Fruit fly (Drosophila melanogaster): ENCODE data around the gene CG7886.
A peak's percentile ranks its signal among the peaks of the same experiment; 100 is the strongest.

Gene CG7886

DNA sequence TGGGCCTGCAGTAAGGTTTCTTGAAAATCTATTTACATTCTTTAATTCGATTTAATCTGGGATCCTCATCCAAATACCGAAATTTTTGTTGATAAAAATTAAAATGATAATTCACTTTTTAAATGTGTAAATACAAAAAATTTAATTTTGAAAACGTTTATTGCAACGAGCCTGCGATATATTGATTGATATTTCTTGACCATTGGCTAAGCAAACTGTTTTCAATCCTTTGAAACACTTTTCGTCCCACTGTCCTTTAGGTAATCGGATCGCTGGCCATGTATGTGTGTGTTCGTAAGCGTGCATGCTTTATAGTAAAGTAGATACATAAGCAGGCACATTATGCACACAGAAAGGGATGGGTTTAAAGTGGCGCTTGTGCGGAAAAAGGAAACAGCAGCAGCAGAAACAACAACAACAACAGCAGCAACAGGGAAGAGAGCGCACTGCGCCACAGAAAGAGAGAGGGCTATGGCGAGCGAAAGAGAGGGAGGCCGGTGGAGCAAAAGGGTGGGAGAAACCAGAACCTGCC lies 18.2 kb downstream of the CG7886 start (continued):
- no peak for TF ChIP-seq E2f1 (GFP tag; IDR thresholded peaks at IDR 0.05)
- TF ChIP-seq Fer3 (tag; optimal IDR thresholded peaks at IDR 0.05): no peak
- TF ChIP-seq Eip74EF (GFP tag; optimal IDR thresholded peaks at IDR 0.05): no peak
- TF ChIP-seq unc-4 (GFP tag; IDR thresholded peaks at IDR 0.05; ENCODE audit: partially characterized antibody): no peak
- no peak for TF ChIP-seq dan (GFP tag; IDR thresholded peaks at IDR 0.05)
- TF ChIP-seq pzg (GFP tag; optimal IDR thresholded peaks at IDR 0.05): no peak
- TF ChIP-seq Sry-δ (GFP tag; optimal IDR thresholded peaks at IDR 0.05): no peak
- no peak for TF ChIP-seq CG17612 (GFP tag; IDR thresholded peaks at IDR 0.05)
- peak; percentile 70 for TF ChIP-seq CG7839 (tag; optimal IDR thresholded peaks at IDR 0.05)
- no peak for TF ChIP-seq CG3726 (GFP tag; IDR thresholded peaks at IDR 0.05)
- no peak for TF ChIP-seq crp (GFP tag; optimal IDR thresholded peaks at IDR 0.05)
- peak; percentile 57 for TF ChIP-seq Hsf (GFP tag; optimal IDR thresholded peaks at IDR 0.05)
- TF ChIP-seq dimm (GFP tag; IDR thresholded peaks at IDR 0.05): no peak
- no peak for TF ChIP-seq CG4730 (GFP tag; IDR thresholded peaks at IDR 0.05)
- no peak for TF ChIP-seq CG6272 (GFP tag; IDR thresholded peaks at IDR 0.05)
- peak; percentile 54 to 69 for TF ChIP-seq Pdp1 (GFP tag; optimal IDR thresholded peaks at IDR 0.05)
- TF ChIP-seq Dip3 (GFP tag; optimal IDR thresholded peaks at IDR 0.05): no peak
- no peak for TF ChIP-seq disco-r (GFP tag; optimal IDR thresholded peaks at IDR 0.05)
- TF ChIP-seq lov (optimal IDR thresholded peaks at IDR 0.05): no peak
- TF ChIP-seq lov (GFP tag; IDR thresholded peaks at IDR 0.05): no peak
- no peak for TF ChIP-seq CG5245 (GFP tag; optimal IDR thresholded peaks at IDR 0.05)
- no peak for TF ChIP-seq sob (GFP tag; IDR thresholded peaks at IDR 0.05)
- no peak for TF ChIP-seq CG6765 (GFP tag; optimal IDR thresholded peaks at IDR 0.05)
- TF ChIP-seq onecut (GFP tag; IDR thresholded peaks at IDR 0.05): no peak
- no peak for TF ChIP-seq CG7745 (tag; optimal IDR thresholded peaks at IDR 0.05)
- TF ChIP-seq CG6791 (GFP tag; IDR thresholded peaks at IDR 0.05; ENCODE audit: partially characterized antibody): no peak
- peak; percentile 73 for TF ChIP-seq row (GFP tag; IDR thresholded peaks at IDR 0.05)
- no peak for TF ChIP-seq hth (optimal IDR thresholded peaks at IDR 0.05)
- TF ChIP-seq CG13123 (GFP tag; optimal IDR thresholded peaks at IDR 0.05): no peak
- TF ChIP-seq ato (GFP tag; IDR thresholded peaks at IDR 0.05; ENCODE audit: partially characterized antibody): no peak
- TF ChIP-seq scrt (GFP tag; optimal IDR thresholded peaks at IDR 0.05): peak; percentile 10
- TF ChIP-seq NfI (GFP tag; optimal IDR thresholded peaks at IDR 0.05): no peak
- TF ChIP-seq nerfin-1 (tag; optimal IDR thresholded peaks at IDR 0.05): no peak
- TF ChIP-seq CG8359 (GFP tag; optimal IDR thresholded peaks at IDR 0.05; ENCODE audit: borderline replicate concordance): no peak
- peak; percentile 59; the same call in 1 of the 2 replicates for TF ChIP-seq vvl (GFP tag; IDR thresholded peaks at IDR 0.05)
- TF ChIP-seq slp2 (GFP tag; optimal IDR thresholded peaks at IDR 0.05): no peak
- peak; percentile 73 for TF ChIP-seq phol (tag; optimal IDR thresholded peaks at IDR 0.05)
- TF ChIP-seq Atf-2 (GFP tag; optimal IDR thresholded peaks at IDR 0.05): peak; percentile 61
- peak; percentile 46 for TF ChIP-seq Ptx1 (GFP tag; IDR thresholded peaks at IDR 0.05)
- no peak for TF ChIP-seq tin (GFP tag; optimal IDR thresholded peaks at IDR 0.05)
- no peak for TF ChIP-seq CG15479 (GFP tag; optimal IDR thresholded peaks at IDR 0.05)
- TF ChIP-seq Hmx (GFP tag; optimal IDR thresholded peaks at IDR 0.05): no peak
- no peak for TF ChIP-seq al (GFP tag; IDR thresholded peaks at IDR 0.05)
- peak; percentile 62 for TF ChIP-seq CG30403 (GFP tag; optimal IDR thresholded peaks at IDR 0.05)
- no peak for TF ChIP-seq CG17912 (GFP tag; optimal IDR thresholded peaks at IDR 0.05)
- TF ChIP-seq CG8765 (GFP tag; IDR thresholded peaks at IDR 0.05): no peak
- TF ChIP-seq prd (optimal IDR thresholded peaks at IDR 0.05): no peak
- TF ChIP-seq prd (GFP tag; IDR thresholded peaks at IDR 0.05): peak; percentile 53; the same call in 2 of the 3 replicates
- no peak for TF ChIP-seq Hr39 (optimal IDR thresholded peaks at IDR 0.05)
- no peak for TF ChIP-seq BtbVII (GFP tag; optimal IDR thresholded peaks at IDR 0.05)
- no peak for TF ChIP-seq NK7.1 (GFP tag; optimal IDR thresholded peaks at IDR 0.05)
- no peak for TF ChIP-seq Hand (GFP tag; optimal IDR thresholded peaks at IDR 0.05)

All from whole organism, embryonic.